Fruit fly (Drosophila melanogaster) Kc167 (cell line): ENCODE measurements around the gene Svil.

Experiments
- Sin3A ChIP-seq: fragments of >200 bp; optimal IDR thresholded peaks from 2 replicates; lab custom pipeline; 2018; ENCODE audit warnings: missing external identifiers
- h ChIP-seq: fragments of >200 bp; optimal IDR thresholded peaks from 3 replicates; lab custom pipeline; 2018; ENCODE audit warnings: missing external identifiers
- insv ChIP-seq: fragments of >200 bp; optimal IDR thresholded peaks from 3 replicates; lab custom pipeline; 2018; ENCODE audit warnings: missing external identifiers
- ttk ChIP-seq: sonication (Bioruptor generic); optimal IDR thresholded peaks from 2 replicates; lab custom pipeline; 2017; ENCODE audit warnings: missing external identifiers

DNA sequence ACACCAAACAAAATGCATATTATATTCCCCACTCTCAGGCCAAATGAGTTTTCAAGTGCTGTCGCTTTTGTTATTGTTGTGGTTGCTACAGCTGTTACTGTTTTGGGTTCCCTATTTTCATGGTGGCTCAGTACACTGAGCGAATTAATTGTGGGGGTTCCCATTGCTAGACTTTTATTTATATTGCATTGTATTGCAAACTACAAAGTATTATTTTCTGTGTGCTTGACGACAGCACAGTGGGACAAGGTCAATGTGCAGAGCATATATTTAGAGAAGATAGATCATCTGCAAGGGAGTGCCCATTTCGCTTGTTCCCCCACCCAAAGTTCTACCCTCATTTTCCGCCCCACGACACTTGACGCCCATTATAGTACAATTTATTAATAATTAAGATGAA is 109.0 kb downstream of the Svil start:
- TF ChIP-seq h (no peak), Sin3A (lab: Kevin White, UChicago) (no peak), insv (no peak), ttk (lab: Kevin White, UChicago) (no peak)
